Worm (Caenorhabditis elegans) whole organism, L2 larva: ENCODE results near the gene F15B10.3.

ENCODE experiments used
- aly-2 ChIP-seq: fragments of 150-350 bp; optimal IDR thresholded peaks from 2 replicates; lab custom pipeline; 2014; ENCODE audit warnings: missing biosample characterization, missing genetic modification characterization
- ceh-16 ChIP-seq: fragments of 150-350 bp; optimal IDR thresholded peaks from 2 replicates; lab custom pipeline; 2014; ENCODE audit warnings: missing biosample characterization, missing genetic modification characterization
- egl-27 ChIP-seq: sonication (generic microtip); optimal IDR thresholded peaks from 3 replicates; lab custom pipeline; 2017; ENCODE audit warnings: missing biosample characterization, missing genetic modification reagents, missing genetic modification characterization
- elt-3 ChIP-seq: sonication (generic microtip); optimal IDR thresholded peaks from 2 replicates; lab custom pipeline; 2017; ENCODE audit warnings: missing biosample characterization, missing genetic modification characterization
- lin-11 ChIP-seq: fragments of 150-350 bp; sonication (generic microtip); optimal IDR thresholded peaks from 2 replicates; lab custom pipeline; 2014; ENCODE audit warnings: missing biosample characterization, missing genetic modification characterization, inconsistent platforms, mixed read lengths
- nhr-11 ChIP-seq: fragments of 150-350 bp; optimal IDR thresholded peaks from 2 replicates; lab custom pipeline; 2014; ENCODE audit warnings: missing biosample characterization, missing genetic modification characterization
- nhr-77 ChIP-seq: fragments of 150-350 bp; optimal IDR thresholded peaks from 2 replicates; lab custom pipeline; 2014; ENCODE audit warnings: missing biosample characterization, missing genetic modification characterization
- skn-1 ChIP-seq: sonication (generic microtip); optimal IDR thresholded peaks from 2 replicates; lab custom pipeline; 2017; ENCODE audit warnings: missing biosample characterization, missing genetic modification characterization
- unc-62 ChIP-seq: fragments of 150-350 bp; optimal IDR thresholded peaks from 2 replicates; lab custom pipeline; 2014; ENCODE audit warnings: missing biosample characterization, missing genetic modification reagents, missing genetic modification characterization

- TF ChIP-seq ceh-16 (tag; lab: Kevin White, UChicago), result no peak
- TF ChIP-seq elt-3 (tag; lab: Kevin White, UChicago), result no peak
- TF ChIP-seq unc-62 (GFP tag; lab: Kevin White, UChicago), result no peak
- no peak for TF ChIP-seq egl-27 (tag; lab: Kevin White, UChicago)
- no peak for TF ChIP-seq aly-2
- no peak for TF ChIP-seq lin-11 (tag; lab: Kevin White, UChicago)
- no peak for TF ChIP-seq nhr-77 (tag; lab: Kevin White, UChicago)
- no peak for TF ChIP-seq skn-1 (tag; lab: Kevin White, UChicago)
- no peak for TF ChIP-seq nhr-11 (tag; lab: Kevin White, UChicago)
These were observed 16.1 kb downstream of the F15B10.3 start for ce11 chrIV:6618607-6619006.
